Fruit fly (Drosophila melanogaster) whole organism, embryonic: ENCODE results near the gene CG12814.

Experiments used
- Adf1 ChIP-seq: fragments of 200-800 bp; sonication (Bioruptor generic); IDR thresholded peaks from 2 replicates; pipeline ENCODE4 v1.3.6; 2022; ENCODE audit warnings: missing biosample characterization, missing genetic modification characterization
- Aef1 ChIP-seq: fragments of 200-800 bp; sonication (Bioruptor generic); IDR thresholded peaks from 3 replicates; pipeline ENCODE4 v1.3.6; 2022; ENCODE audit warnings: missing biosample characterization, missing genetic modification characterization
- Asciz ChIP-seq: fragments of 200-800 bp; sonication (Bioruptor generic); optimal IDR thresholded peaks from 2 replicates; lab custom pipeline; 2017; ENCODE audit warnings: missing biosample characterization, mild to moderate bottlenecking, missing genetic modification characterization, missing genetic modification reagents
- Atf6 ChIP-seq: fragments of 200-800 bp; sonication (Bioruptor generic); IDR thresholded peaks from 2 replicates; pipeline ENCODE4 v1.3.6; 2022; ENCODE audit warnings: missing biosample characterization, missing genetic modification characterization
- BEAF-32 ChIP-seq: fragments of 200-800 bp; sonication (Bioruptor generic); optimal IDR thresholded peaks from 3 replicates; lab custom pipeline; 2017; ENCODE audit warnings: missing biosample characterization, missing genetic modification characterization, mild to moderate bottlenecking, moderate library complexity, missing genetic modification reagents
- Bdp1 ChIP-seq: fragments of 200-800 bp; sonication (Bioruptor generic); optimal IDR thresholded peaks from 3 replicates; lab custom pipeline; 2016; ENCODE audit warnings: missing biosample characterization, missing genetic modification characterization
- CG10959 ChIP-seq: fragments of 200-800 bp; sonication (Bioruptor generic); IDR thresholded peaks from 2 replicates; pipeline ENCODE4 v1.3.6; 2022; ENCODE audit warnings: missing biosample characterization, missing genetic modification characterization
- CG17612 ChIP-seq: fragments of 200-800 bp; sonication (Bioruptor generic); IDR thresholded peaks from 2 replicates; pipeline ENCODE4 v1.3.6; 2022; ENCODE audit warnings: missing biosample characterization, missing genetic modification characterization
- CG1832 ChIP-seq: fragments of 200-800 bp; sonication (Bioruptor generic); optimal IDR thresholded peaks from 2 replicates; lab custom pipeline; 2017; ENCODE audit warnings: missing biosample characterization, mild to moderate bottlenecking, missing genetic modification characterization, inconsistent platforms
- CG18476 ChIP-seq: fragments of 200-800 bp; sonication (Bioruptor generic); optimal IDR thresholded peaks from 2 replicates; lab custom pipeline; 2016; ENCODE audit warnings: missing biosample characterization, mild to moderate bottlenecking, missing genetic modification characterization
- CG30431 ChIP-seq: fragments of 200-800 bp; sonication (Bioruptor generic); optimal IDR thresholded peaks from 2 replicates; lab custom pipeline; 2017; ENCODE audit warnings: missing biosample characterization, missing genetic modification characterization
- CG31441 ChIP-seq: fragments of 200-800 bp; sonication (Bioruptor generic); IDR thresholded peaks from 2 replicates; pipeline ENCODE4 v1.3.6; 2022; ENCODE audit warnings: missing biosample characterization, missing genetic modification characterization
- CG4820 ChIP-seq: fragments of 200-800 bp; sonication (Bioruptor generic); optimal IDR thresholded peaks from 3 replicates; lab custom pipeline; 2016; ENCODE audit warnings: missing biosample characterization, missing genetic modification characterization
- CG6689 ChIP-seq: fragments of 200-800 bp; sonication (Bioruptor generic); IDR thresholded peaks from 2 replicates; pipeline ENCODE4 v1.3.6; 2022; ENCODE audit warnings: missing biosample characterization, missing genetic modification characterization
- CG6854 ChIP-seq: fragments of 200-800 bp; sonication (Bioruptor generic); optimal IDR thresholded peaks from 3 replicates; lab custom pipeline; 2017; ENCODE audit warnings: missing biosample characterization, mild to moderate bottlenecking, missing genetic modification characterization
- CG7987 ChIP-seq: fragments of 200-800 bp; sonication (Bioruptor generic); optimal IDR thresholded peaks from 2 replicates; lab custom pipeline; 2018; ENCODE audit warnings: missing biosample characterization, mild to moderate bottlenecking, missing genetic modification characterization, moderate library complexity
- CG9215 ChIP-seq: fragments of 200-800 bp; sonication (Bioruptor generic); IDR thresholded peaks from 2 replicates; pipeline ENCODE4 v1.3.6; 2022; ENCODE audit warnings: missing biosample characterization, missing genetic modification characterization
- CHES-1-like ChIP-seq: fragments of 200-800 bp; sonication (Bioruptor generic); optimal IDR thresholded peaks from 2 replicates; lab custom pipeline; 2016; ENCODE audit warnings: missing biosample characterization, missing genetic modification characterization
- Fer2 ChIP-seq: fragments of 200-800 bp; sonication (Bioruptor generic); optimal IDR thresholded peaks from 2 replicates; lab custom pipeline; 2018; ENCODE audit warnings: missing biosample characterization, mild to moderate bottlenecking, missing genetic modification characterization, moderate library complexity
- Gsc ChIP-seq: fragments of 200-800 bp; sonication (Bioruptor generic); IDR thresholded peaks from 2 replicates; pipeline ENCODE4 v1.3.6; 2022; ENCODE audit warnings: missing biosample characterization, missing genetic modification characterization
- H2.0 ChIP-seq: fragments of 200-800 bp; sonication (Bioruptor generic); IDR thresholded peaks from 2 replicates; pipeline ENCODE4 v1.3.6; 2022; ENCODE audit warnings: missing biosample characterization, missing genetic modification characterization
- Sox100B ChIP-seq: fragments of 200-800 bp; sonication (Bioruptor generic); optimal IDR thresholded peaks from 3 replicates; lab custom pipeline; 2018; ENCODE audit warnings: missing biosample characterization, mild to moderate bottlenecking, missing genetic modification characterization
- Spps ChIP-seq: fragments of 200-800 bp; sonication (Bioruptor generic); optimal IDR thresholded peaks from 2 replicates; lab custom pipeline; 2018; ENCODE audit warnings: missing biosample characterization, mild to moderate bottlenecking, missing genetic modification characterization
- Taf1 ChIP-seq: fragments of 200-800 bp; sonication (Bioruptor generic); IDR thresholded peaks from 2 replicates; pipeline ENCODE4 v1.3.6; 2022; ENCODE audit warnings: missing biosample characterization, missing genetic modification characterization
- br ChIP-seq: fragments of >200 bp; optimal IDR thresholded peaks from 2 replicates; lab custom pipeline; 2017
- bsh ChIP-seq, 2 experiments: fragments of 200-800 bp; sonication (Bioruptor generic); optimal IDR thresholded peaks; 2 replicates each; lab custom pipeline; 2017 to 2018; ENCODE audit warnings: mild to moderate bottlenecking in 2 of 2, missing biosample characterization in 2 of 2, missing genetic modification characterization in 2 of 2, moderate library complexity in 1 of 2
- chinmo ChIP-seq: fragments of 200-800 bp; sonication (Bioruptor generic); IDR thresholded peaks from 4 replicates; pipeline ENCODE4 v1.3.6; 2022; ENCODE audit warnings: missing biosample characterization, missing genetic modification characterization; ENCODE audit not compliant: partially characterized antibody
- dmrt99B ChIP-seq: fragments of 200-800 bp; sonication (Bioruptor generic); optimal IDR thresholded peaks from 2 replicates; lab custom pipeline; 2018; ENCODE audit warnings: missing biosample characterization, mild to moderate bottlenecking, missing genetic modification characterization, moderate library complexity
- gem ChIP-seq: fragments of 200-800 bp; sonication (Bioruptor generic); optimal IDR thresholded peaks from 2 replicates; lab custom pipeline; 2019; ENCODE audit warnings: missing biosample characterization, mild to moderate bottlenecking, missing genetic modification characterization, moderate library complexity
- grau ChIP-seq: fragments of 200-800 bp; optimal IDR thresholded peaks from 3 replicates; lab custom pipeline; 2019; ENCODE audit warnings: missing biosample characterization, mild to moderate bottlenecking, missing genetic modification characterization, moderate library complexity
- gro ChIP-seq: fragments of 200-800 bp; sonication (Bioruptor generic); optimal IDR thresholded peaks from 2 replicates; lab custom pipeline; 2016; ENCODE audit warnings: missing biosample characterization, missing genetic modification characterization
- ham ChIP-seq: fragments of 200-800 bp; sonication (Bioruptor generic); IDR thresholded peaks from 2 replicates; pipeline ENCODE4 v1.3.6; 2022; ENCODE audit warnings: missing biosample characterization, missing genetic modification characterization
- her ChIP-seq: fragments of 200-800 bp; sonication (Bioruptor generic); optimal IDR thresholded peaks from 2 replicates; lab custom pipeline; 2016; ENCODE audit warnings: missing biosample characterization, missing genetic modification characterization
- jumu ChIP-seq: fragments of 200-800 bp; sonication (Bioruptor generic); optimal IDR thresholded peaks from 3 replicates; lab custom pipeline; 2016; ENCODE audit warnings: missing biosample characterization, missing genetic modification characterization
- klu ChIP-seq: fragments of 200-800 bp; sonication (Bioruptor generic); IDR thresholded peaks from 2 replicates; pipeline ENCODE4 v1.3.6; 2022; ENCODE audit warnings: missing biosample characterization, missing genetic modification characterization
- mirr ChIP-seq: fragments of 200-800 bp; sonication (Bioruptor generic); optimal IDR thresholded peaks from 3 replicates; lab custom pipeline; 2018; ENCODE audit warnings: missing biosample characterization, mild to moderate bottlenecking, missing genetic modification characterization
- nerfin-1 ChIP-seq: fragments of 200-800 bp; sonication (Bioruptor generic); optimal IDR thresholded peaks from 3 replicates; lab custom pipeline; 2019; ENCODE audit warnings: missing biosample characterization, mild to moderate bottlenecking, missing genetic modification characterization, moderate library complexity
- nom ChIP-seq: fragments of 200-800 bp; sonication (Bioruptor generic); optimal IDR thresholded peaks from 2 replicates; lab custom pipeline; 2017; ENCODE audit warnings: missing biosample characterization, missing genetic modification characterization, mild to moderate bottlenecking, moderate library complexity, missing genetic modification reagents
- p53 ChIP-seq: fragments of 200-800 bp; sonication (Bioruptor generic); optimal IDR thresholded peaks from 2 replicates; lab custom pipeline; 2016; ENCODE audit warnings: missing biosample characterization, missing genetic modification characterization
- pan ChIP-seq, 4 experiments: fragments of >200 bp in 3 of 4; fragments of 200-800 bp in 1 of 4; sonication (Bioruptor generic) in 1 of 4; optimal IDR thresholded peaks in 3 of 4; IDR thresholded peaks in 1 of 4; 2 replicates each; pipeline versions ENCODE4 v1.3.6 to Lab custom; 2017 to 2022; ENCODE audit warnings: missing biosample characterization in 2 of 4, missing genetic modification characterization in 2 of 4, mixed read lengths in 1 of 4
- salm ChIP-seq: fragments of 200-800 bp; sonication (Bioruptor generic); optimal IDR thresholded peaks from 2 replicates; lab custom pipeline; 2018; ENCODE audit warnings: missing biosample characterization, mild to moderate bottlenecking, missing genetic modification characterization
- slp2 ChIP-seq: fragments of 200-800 bp; sonication (Bioruptor generic); optimal IDR thresholded peaks from 2 replicates; lab custom pipeline; 2016; ENCODE audit warnings: missing biosample characterization, missing genetic modification characterization
- sna ChIP-seq: fragments of 200-800 bp; sonication (Bioruptor generic); IDR thresholded peaks from 2 replicates; pipeline ENCODE4 v1.3.6; 2022; ENCODE audit warnings: missing biosample characterization, missing genetic modification characterization; ENCODE audit not compliant: partially characterized antibody
- tgo ChIP-seq: fragments of 200-800 bp; sonication (Bioruptor generic); IDR thresholded peaks from 3 replicates; pipeline ENCODE4 v1.3.6; 2022; ENCODE audit warnings: missing biosample characterization, missing genetic modification characterization
- tll ChIP-seq, 2 experiments: fragments of 200-800 bp in 1 of 2; fragments of >200 bp in 1 of 2; sonication (Bioruptor generic) in 1 of 2; optimal IDR thresholded peaks; 2 replicates each; lab custom pipeline; 2017 to 2019; ENCODE audit warnings: missing biosample characterization in 2 of 2, missing genetic modification characterization in 2 of 2, mild to moderate bottlenecking in 1 of 2, moderate library complexity in 1 of 2
- z ChIP-seq: fragments of 200-800 bp; sonication (Bioruptor generic); IDR thresholded peaks from 3 replicates; pipeline ENCODE4 v1.3.6; 2022; ENCODE audit warnings: missing biosample characterization, missing genetic modification characterization

CG12814 gene

DNA sequence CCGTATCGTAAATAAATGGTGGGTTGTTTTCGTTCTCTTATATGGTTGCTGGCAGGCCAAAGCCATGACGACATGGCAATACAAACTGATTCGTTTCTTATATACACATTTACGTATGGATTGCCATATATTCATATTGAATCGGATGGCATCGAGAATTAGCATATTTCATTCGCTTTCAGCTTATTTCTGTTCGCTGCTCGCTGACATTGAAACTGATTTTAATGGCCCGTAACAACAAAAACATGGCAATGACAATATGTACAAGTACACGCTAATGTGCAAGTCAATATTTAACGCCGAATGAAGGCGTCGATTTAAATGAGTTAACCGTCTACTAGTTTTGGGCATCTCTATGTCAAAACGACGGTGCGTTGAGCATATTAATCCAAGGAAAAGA, 3.4 kb downstream of the CG12814 start (continued):
- TF ChIP-seq z (GFP tag; lab: Robert Waterston, UW) = no peak
- TF ChIP-seq Sox100B (GFP tag; lab: Kevin White, UChicago) = peak; percentile 47
- TF ChIP-seq gro (GFP tag; lab: Kevin White, UChicago) = no peak
- no peak for TF ChIP-seq Aef1 (GFP tag; lab: Robert Waterston, UW)
- peak; percentile 78 for TF ChIP-seq mirr (GFP tag; lab: Kevin White, UChicago)
- no peak for TF ChIP-seq CG17612 (GFP tag; lab: Robert Waterston, UW)
- TF ChIP-seq, all 482 proteins: peak for 70

DNA sequence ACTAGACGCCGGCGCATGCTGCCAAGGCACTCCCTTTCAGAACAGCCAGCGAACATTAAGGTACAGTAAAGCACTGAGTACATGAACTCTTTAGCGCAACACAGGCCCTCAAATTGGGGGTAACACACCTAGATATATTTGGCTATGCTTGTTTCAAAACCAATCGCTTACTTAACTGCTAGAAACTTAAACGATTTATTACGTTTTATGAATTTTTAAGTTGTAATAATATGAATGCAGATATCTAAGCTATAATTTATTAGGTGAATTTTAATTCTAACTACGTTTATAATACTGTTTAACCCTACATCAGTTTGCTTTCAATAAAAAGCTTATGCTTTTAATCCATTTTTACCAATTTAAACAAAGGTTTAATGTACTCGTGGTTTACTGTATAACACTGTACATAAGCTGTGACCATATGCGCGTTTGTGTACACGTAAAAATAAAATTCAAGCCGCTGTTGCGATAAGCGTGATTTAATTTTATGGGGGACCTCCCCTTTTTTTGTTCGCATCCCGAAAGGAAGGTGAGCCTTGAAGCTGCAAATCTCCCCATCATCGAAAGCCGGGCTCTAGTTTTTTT, 12.4 kb downstream of the CG12814 start:
- TF ChIP-seq grau (tag; lab: Kevin White, UChicago) (peak; percentile 67), bsh (GFP tag; optimal IDR thresholded peaks at IDR 0.05; lab: Kevin White, UChicago) (peak in 1 of 2 experiments; percentile 23), CG18476 (no peak), nom (GFP tag; lab: Kevin White, UChicago) (peak; percentile 23), Spps (tag; lab: Kevin White, UChicago) (no peak), sna (no peak)

dm6 chr3R:10170356-10170876, 19.0 kb downstream of the CG12814 start, which contains the start of gene Best1:
Best1 (minus strand) TSS chr3R:10170487.
- peak; percentile 89 for TF ChIP-seq dmrt99B (tag; lab: Kevin White, UChicago)
- TF ChIP-seq Bdp1 (GFP tag; lab: Kevin White, UChicago) = no peak
- TF ChIP-seq BEAF-32 (GFP tag; lab: Kevin White, UChicago) = no peak
- TF ChIP-seq CG30431 = peak; percentile 86
- TF ChIP-seq nerfin-1 = peak; percentile 82
- peak; percentile 65 for TF ChIP-seq CHES-1-like (GFP tag; lab: Kevin White, UChicago)
- peak; percentile 87 for TF ChIP-seq Asciz (GFP tag; lab: Kevin White, UChicago)
- TF ChIP-seq her (GFP tag; lab: Kevin White, UChicago) = peak; percentile 40
- peak; percentile 88 for TF ChIP-seq Taf1 (GFP tag; lab: Robert Waterston, UW)
- TF ChIP-seq CG31441 (GFP tag; lab: Robert Waterston, UW) = peak; percentile 94
- peak; percentile 47 for TF ChIP-seq jumu (GFP tag; lab: Kevin White, UChicago)
- TF ChIP-seq CG4820 (GFP tag; lab: Kevin White, UChicago) = peak; percentile 79
- TF ChIP-seq Fer2 = peak; percentile 87
- TF ChIP-seq H2.0 (GFP tag; lab: Robert Waterston, UW) = peak; percentile 91
- TF ChIP-seq br (lab: Kevin White, UChicago) = no peak
- peak; percentile 87 for TF ChIP-seq CG9215 (GFP tag; lab: Robert Waterston, UW)
- TF ChIP-seq Adf1 = peak; percentile 75
- peak; percentile 80 for TF ChIP-seq salm (tag; lab: Kevin White, UChicago)
- TF ChIP-seq p53 (GFP tag; lab: Kevin White, UChicago) = no peak
- TF ChIP-seq pan (optimal IDR thresholded peaks at IDR 0.05; lab: Kevin White, UChicago) = no peak
- peak in 1 of 2 experiments; percentile 92 for TF ChIP-seq pan (GFP tag; optimal IDR thresholded peaks at IDR 0.05 in 1 of 2, IDR thresholded peaks at IDR 0.05 in 1 of 2)
- peak; percentile 93 for TF ChIP-seq tgo
- no peak for TF ChIP-seq Gsc (GFP tag; lab: Robert Waterston, UW)
- peak; percentile 94 for TF ChIP-seq chinmo (GFP tag; lab: Robert Waterston, UW)
- peak; percentile 78 for TF ChIP-seq klu
- peak; percentile 92 for TF ChIP-seq CG6689 (GFP tag; lab: Robert Waterston, UW)
- no peak for TF ChIP-seq CG1832 (GFP tag; lab: Kevin White, UChicago)
- peak; percentile 42 for TF ChIP-seq slp2 (GFP tag; lab: Kevin White, UChicago)
- no peak for TF ChIP-seq ham (GFP tag; lab: Robert Waterston, UW)
- peak; percentile 77 for TF ChIP-seq CG7987 (GFP tag; lab: Kevin White, UChicago)
- peak in 1 of 2 experiments; percentile 88 for TF ChIP-seq tll (GFP tag; optimal IDR thresholded peaks at IDR 0.05; lab: Kevin White, UChicago)
- TF ChIP-seq CG10959 (GFP tag; lab: Robert Waterston, UW) = peak; percentile 92
- TF ChIP-seq Atf6 (GFP tag; lab: Robert Waterston, UW) = peak; percentile 94
- peak; percentile 96 for TF ChIP-seq gem (tag; lab: Kevin White, UChicago)
- peak; percentile 90 for TF ChIP-seq CG6854 (GFP tag; lab: Kevin White, UChicago)
